In genomic region chr3L:21348983-21349432, dm6 we compare ENCODE assay signal across 5 fruit fly cellular contexts.
TF ChIP-seq lines count a peak whose summit lies in the region.

Gene ebd2, minus strand, starts transcription at chr3L:21349288.

- TF ChIP-seq CTCF in whole organism, embryonic (GFP tag; optimal IDR thresholded peaks at IDR 0.05; lab: Kevin White, UChicago), result no peak

TF ChIP-seq in whole organism, adult, 20 proteins besides CTCF, POLR2A, EP300 and RAD21:
- TF ChIP-seq Hr96 (GFP tag; optimal IDR thresholded peaks at IDR 0.05; lab: Kevin White, UChicago) (peak; percentile 39), CG1620 (GFP tag; optimal IDR thresholded peaks at IDR 0.05; lab: Kevin White, UChicago) (no peak), cic (GFP tag; optimal IDR thresholded peaks at IDR 0.05; lab: Kevin White, UChicago) (peak; percentile 18)

TF ChIP-seq in whole organism, embryonic, 481 proteins besides CTCF, POLR2A, EP300 and RAD21 (continues in another document):
- TF ChIP-seq CG6813 (GFP tag; optimal IDR thresholded peaks at IDR 0.05; lab: Kevin White, UChicago), result peak; percentile 1
- no peak for TF ChIP-seq CG1024 (GFP tag; IDR thresholded peaks at IDR 0.05; lab: Robert Waterston, UW)
- TF ChIP-seq Bdp1 (GFP tag; optimal IDR thresholded peaks at IDR 0.05; lab: Kevin White, UChicago), result no peak
- no peak for TF ChIP-seq CG16779 (GFP tag; IDR thresholded peaks at IDR 0.05; lab: Robert Waterston, UW)
- TF ChIP-seq lab (GFP tag; optimal IDR thresholded peaks at IDR 0.05; lab: Kevin White, UChicago), result peak; percentile 76
- no peak for TF ChIP-seq unc-4 (GFP tag; IDR thresholded peaks at IDR 0.05; lab: Robert Waterston, UW; ENCODE audit: partially characterized antibody)
- TF ChIP-seq lmd (GFP tag; IDR thresholded peaks at IDR 0.05; lab: Robert Waterston, UW), result no peak
- no peak for TF ChIP-seq B-H1 (GFP tag; IDR thresholded peaks at IDR 0.05; lab: Robert Waterston, UW)
- no peak for TF ChIP-seq Taf1 (GFP tag; IDR thresholded peaks at IDR 0.05; lab: Robert Waterston, UW)
- TF ChIP-seq Drgx (GFP tag; IDR thresholded peaks at IDR 0.05; lab: Robert Waterston, UW), result no peak
- TF ChIP-seq bab2 (GFP tag; optimal IDR thresholded peaks at IDR 0.05; lab: Kevin White, UChicago), result no peak
- no peak for TF ChIP-seq CG17359 (tag; optimal IDR thresholded peaks at IDR 0.05; lab: Kevin White, UChicago)
- TF ChIP-seq CG11695 (GFP tag; IDR thresholded peaks at IDR 0.05; lab: Robert Waterston, UW), result no peak
- no peak for TF ChIP-seq p53 (GFP tag; optimal IDR thresholded peaks at IDR 0.05; lab: Kevin White, UChicago)
- no peak for TF ChIP-seq CG2129 (GFP tag; IDR thresholded peaks at IDR 0.05; lab: Robert Waterston, UW; ENCODE audit: partially characterized antibody)
- TF ChIP-seq sens-2 (GFP tag; IDR thresholded peaks at IDR 0.05; lab: Robert Waterston, UW), result no peak
- TF ChIP-seq pfk (GFP tag; optimal IDR thresholded peaks at IDR 0.05; lab: Kevin White, UChicago), result no peak
- no peak for TF ChIP-seq ase (GFP tag; IDR thresholded peaks at IDR 0.05; lab: Robert Waterston, UW)
- TF ChIP-seq CG2889 (GFP tag; IDR thresholded peaks at IDR 0.05; lab: Robert Waterston, UW), result no peak
- TF ChIP-seq nmo (GFP tag; optimal IDR thresholded peaks at IDR 0.05; lab: Kevin White, UChicago), result no peak
- TF ChIP-seq ewg (GFP tag; optimal IDR thresholded peaks at IDR 0.05; lab: Kevin White, UChicago), result no peak
- peak; percentile 67 for TF ChIP-seq CG6765 (GFP tag; optimal IDR thresholded peaks at IDR 0.05; lab: Kevin White, UChicago)
- no peak for TF ChIP-seq ara (GFP tag; IDR thresholded peaks at IDR 0.05; lab: Robert Waterston, UW)

TF ChIP-seq in whole organism, prepupa, 60 proteins besides CTCF, POLR2A, EP300 and RAD21 (continues in another document):
- TF ChIP-seq CG7368 (GFP tag; optimal IDR thresholded peaks at IDR 0.05; lab: Kevin White, UChicago) (peak; percentile 12), CG4318 (GFP tag; optimal IDR thresholded peaks at IDR 0.05; lab: Kevin White, UChicago) (no peak), CG8319 (GFP tag; optimal IDR thresholded peaks at IDR 0.05; lab: Kevin White, UChicago) (no peak), salr (GFP tag; optimal IDR thresholded peaks at IDR 0.05; lab: Kevin White, UChicago) (no peak), Smox (GFP tag; optimal IDR thresholded peaks at IDR 0.05; lab: Kevin White, UChicago) (no peak), CG3919 (GFP tag; optimal IDR thresholded peaks at IDR 0.05; lab: Kevin White, UChicago) (peak; percentile 27), cyc (GFP tag; optimal IDR thresholded peaks at IDR 0.05; lab: Kevin White, UChicago) (no peak), Lpt (GFP tag; optimal IDR thresholded peaks at IDR 0.05; lab: Kevin White, UChicago) (no peak), Blimp-1 (GFP tag; optimal IDR thresholded peaks at IDR 0.05; lab: Kevin White, UChicago) (no peak), eg (GFP tag; IDR thresholded peaks at IDR 0.05; lab: Robert Waterston, UW) (0 out of 3 replicates have a peak, but pooled peaks have one; percentile 23), CG6854 (GFP tag; optimal IDR thresholded peaks at IDR 0.05; lab: Kevin White, UChicago) (no peak), net (GFP tag; optimal IDR thresholded peaks at IDR 0.05; lab: Kevin White, UChicago) (no peak), Gug (GFP tag; IDR thresholded peaks at IDR 0.05; lab: Robert Waterston, UW) (no peak), Sox102F (GFP tag; optimal IDR thresholded peaks at IDR 0.05; lab: Kevin White, UChicago) (no peak), CG6276 (GFP tag; optimal IDR thresholded peaks at IDR 0.05; lab: Kevin White, UChicago) (peak; percentile 28), CG6792 (GFP tag; optimal IDR thresholded peaks at IDR 0.05; lab: Kevin White, UChicago) (no peak), Ets96B (tag; optimal IDR thresholded peaks at IDR 0.05; lab: Kevin White, UChicago) (no peak), Met (GFP tag; optimal IDR thresholded peaks at IDR 0.05; lab: Kevin White, UChicago) (no peak), Eip78C (GFP tag; lab: Kevin White, UChicago) (peak; percentile 46), CG1621 (tag; optimal IDR thresholded peaks at IDR 0.05; lab: Kevin White, UChicago) (peak; percentile 61), CG34406 (GFP tag; optimal IDR thresholded peaks at IDR 0.05; lab: Kevin White, UChicago) (no peak), OdsH (GFP tag; optimal IDR thresholded peaks at IDR 0.05; lab: Kevin White, UChicago) (no peak), Hr39 (GFP tag; optimal IDR thresholded peaks at IDR 0.05; lab: Kevin White, UChicago) (no peak), fd59A (GFP tag; optimal IDR thresholded peaks at IDR 0.05; lab: Kevin White, UChicago) (no peak)

TF ChIP-seq in whole organism, pupa, 21 proteins besides CTCF, POLR2A, EP300 and RAD21:
- peak; percentile 69 for TF ChIP-seq CG4496 (GFP tag; IDR thresholded peaks at IDR 0.05; lab: Robert Waterston, UW)
- TF ChIP-seq D1 (tag; optimal IDR thresholded peaks at IDR 0.05; lab: Kevin White, UChicago), result no peak
- TF ChIP-seq CG8301 (tag; optimal IDR thresholded peaks at IDR 0.05; lab: Kevin White, UChicago), result no peak
- no peak; the same call in 1 of the 2 replicates for TF ChIP-seq Ets98B (GFP tag; IDR thresholded peaks at IDR 0.05; lab: Robert Waterston, UW)
- TF ChIP-seq CG8159 (tag; optimal IDR thresholded peaks at IDR 0.05; lab: Kevin White, UChicago), result no peak
- no peak for TF ChIP-seq CG13204 (GFP tag; optimal IDR thresholded peaks at IDR 0.05; lab: Kevin White, UChicago)
- no peak for TF ChIP-seq CG14655 (GFP tag; optimal IDR thresholded peaks at IDR 0.05; lab: Kevin White, UChicago)
- no peak for TF ChIP-seq gl (tag; optimal IDR thresholded peaks at IDR 0.05; lab: Kevin White, UChicago)
- no peak for TF ChIP-seq CG10348 (GFP tag; IDR thresholded peaks at IDR 0.05; lab: Robert Waterston, UW)
- TF ChIP-seq CG9948 (tag; optimal IDR thresholded peaks at IDR 0.05; lab: Kevin White, UChicago), result no peak
- TF ChIP-seq Pif1A (GFP tag; optimal IDR thresholded peaks at IDR 0.05; lab: Kevin White, UChicago), result no peak
- no peak for TF ChIP-seq CG15710 (tag; optimal IDR thresholded peaks at IDR 0.05; lab: Kevin White, UChicago)
- peak; percentile 68 for TF ChIP-seq fd96Ca (GFP tag; IDR thresholded peaks at IDR 0.05; lab: Robert Waterston, UW)
- TF ChIP-seq rn (GFP tag; IDR thresholded peaks at IDR 0.05; lab: Robert Waterston, UW), result no peak
- no peak for TF ChIP-seq Snoo (tag; optimal IDR thresholded peaks at IDR 0.05; lab: Kevin White, UChicago)
- TF ChIP-seq CG12605 (GFP tag; IDR thresholded peaks at IDR 0.05; lab: Robert Waterston, UW), result no peak
- no peak for TF ChIP-seq CG17806 (tag; optimal IDR thresholded peaks at IDR 0.05; lab: Kevin White, UChicago)
- TF ChIP-seq CG32121 (GFP tag; IDR thresholded peaks at IDR 0.05; lab: Robert Waterston, UW), result no peak
- TF ChIP-seq Pif1B (GFP tag; optimal IDR thresholded peaks at IDR 0.05; lab: Kevin White, UChicago), result peak; percentile 10
- TF ChIP-seq EcR (GFP tag; optimal IDR thresholded peaks at IDR 0.05; lab: Kevin White, UChicago), result no peak
- TF ChIP-seq CG34367 (tag; optimal IDR thresholded peaks at IDR 0.05; lab: Kevin White, UChicago), result no peak

TF ChIP-seq in whole organism, wandering third instar larva, 38 proteins besides CTCF, POLR2A, EP300 and RAD21 (continues in another document):
- no peak for TF ChIP-seq usp (GFP tag; optimal IDR thresholded peaks at IDR 0.05; lab: Kevin White, UChicago)
- TF ChIP-seq dmrt93B (GFP tag; optimal IDR thresholded peaks at IDR 0.05; lab: Kevin White, UChicago), result no peak
- TF ChIP-seq tai (GFP tag; optimal IDR thresholded peaks at IDR 0.05; lab: Kevin White, UChicago), result no peak
- TF ChIP-seq Rel (GFP tag; optimal IDR thresholded peaks at IDR 0.05; lab: Kevin White, UChicago), result peak; percentile 9
- TF ChIP-seq Rel (tag; optimal IDR thresholded peaks at IDR 0.05; lab: Kevin White, UChicago), result no peak
- peak; percentile 72 for TF ChIP-seq Hr83 (GFP tag; optimal IDR thresholded peaks at IDR 0.05; lab: Kevin White, UChicago; ENCODE audit: poor library complexity, severe bottlenecking)
- no peak for TF ChIP-seq Dfd (GFP tag; optimal IDR thresholded peaks at IDR 0.05; lab: Kevin White, UChicago)
- no peak for TF ChIP-seq Mio (GFP tag; optimal IDR thresholded peaks at IDR 0.05; lab: Kevin White, UChicago)
- peak; percentile 76 for TF ChIP-seq CrebA (GFP tag; optimal IDR thresholded peaks at IDR 0.05; lab: Kevin White, UChicago; ENCODE audit: borderline replicate concordance)
- no peak for TF ChIP-seq woc (GFP tag; optimal IDR thresholded peaks at IDR 0.05; lab: Kevin White, UChicago)
- TF ChIP-seq HLH106 (tag; optimal IDR thresholded peaks at IDR 0.05; lab: Kevin White, UChicago), result no peak
- peak in 1 of 2 experiments; percentile 2 for TF ChIP-seq foxo (GFP tag; optimal IDR thresholded peaks at IDR 0.05; lab: Kevin White, UChicago)
- no peak for TF ChIP-seq jim (GFP tag; optimal IDR thresholded peaks at IDR 0.05; lab: Kevin White, UChicago)
- TF ChIP-seq Sp1 (GFP tag; optimal IDR thresholded peaks at IDR 0.05; lab: Kevin White, UChicago), result no peak
- TF ChIP-seq Dif (GFP tag; optimal IDR thresholded peaks at IDR 0.05; lab: Kevin White, UChicago; ENCODE audit: partially characterized antibody), result no peak
- TF ChIP-seq Vsx2 (GFP tag; optimal IDR thresholded peaks at IDR 0.05; lab: Kevin White, UChicago; ENCODE audit: partially characterized antibody), result no peak
- TF ChIP-seq sv (GFP tag; optimal IDR thresholded peaks at IDR 0.05; lab: Kevin White, UChicago), result no peak
- peak; percentile 32 for TF ChIP-seq psq (GFP tag; optimal IDR thresholded peaks at IDR 0.05; lab: Kevin White, UChicago)
- no peak for TF ChIP-seq CG32264 (GFP tag; optimal IDR thresholded peaks at IDR 0.05; lab: Kevin White, UChicago)
- peak; percentile 49 for TF ChIP-seq fru (GFP tag; optimal IDR thresholded peaks at IDR 0.05; lab: Kevin White, UChicago)
- no peak for TF ChIP-seq Hr78 (GFP tag; optimal IDR thresholded peaks at IDR 0.05; lab: Kevin White, UChicago)
- no peak for TF ChIP-seq pan (optimal IDR thresholded peaks at IDR 0.05; lab: Kevin White, UChicago)
- TF ChIP-seq br (GFP tag; optimal IDR thresholded peaks at IDR 0.05; lab: Kevin White, UChicago), result peak; percentile 6
- TF ChIP-seq brk (GFP tag; optimal IDR thresholded peaks at IDR 0.05; lab: Kevin White, UChicago), result no peak
- TF ChIP-seq ey (GFP tag; optimal IDR thresholded peaks at IDR 0.05; lab: Kevin White, UChicago), result no peak
- peak; percentile 30 for TF ChIP-seq Jra (GFP tag; optimal IDR thresholded peaks at IDR 0.05; lab: Kevin White, UChicago)
- TF ChIP-seq N (GFP tag; optimal IDR thresholded peaks at IDR 0.05; lab: Kevin White, UChicago), result no peak
- TF ChIP-seq Abd-B (GFP tag; optimal IDR thresholded peaks at IDR 0.05; lab: Kevin White, UChicago), result no peak
- no peak for TF ChIP-seq lola (GFP tag; optimal IDR thresholded peaks at IDR 0.05; lab: Kevin White, UChicago)
- TF ChIP-seq rgr (GFP tag; optimal IDR thresholded peaks at IDR 0.05; lab: Kevin White, UChicago), result no peak
- no peak for TF ChIP-seq GATAd (GFP tag; optimal IDR thresholded peaks at IDR 0.05; lab: Kevin White, UChicago)
- peak; percentile 34 for TF ChIP-seq OdsH (GFP tag; optimal IDR thresholded peaks at IDR 0.05; lab: Kevin White, UChicago)
- TF ChIP-seq Hnf4 (GFP tag; optimal IDR thresholded peaks at IDR 0.05; lab: Kevin White, UChicago), result no peak
- peak; percentile 58 for TF ChIP-seq h (GFP tag; optimal IDR thresholded peaks at IDR 0.05; lab: Kevin White, UChicago)
